Worm (Caenorhabditis elegans): ENCODE measurements around the gene T12A7.10.

ce11 chrIV:11713289-11713688 lies 41.6 kb downstream of the T12A7.10 start:
- TF ChIP-seq cog-1 (tag; optimal IDR thresholded peaks at IDR 0.05): no peak
- no peak for TF ChIP-seq flt-1 (GFP tag; IDR thresholded peaks at IDR 0.05)
- no peak for TF ChIP-seq klf-2 (GFP tag; conservative IDR thresholded peaks at IDR 0.05)
- TF ChIP-seq ztf-23 (GFP tag; IDR thresholded peaks at IDR 0.05): no peak
- TF ChIP-seq tab-1 (GFP tag; IDR thresholded peaks at IDR 0.05): no peak

All from whole organism, midembryonic.